Worm (Caenorhabditis elegans): ENCODE results near the gene nhr-141.

DNA sequence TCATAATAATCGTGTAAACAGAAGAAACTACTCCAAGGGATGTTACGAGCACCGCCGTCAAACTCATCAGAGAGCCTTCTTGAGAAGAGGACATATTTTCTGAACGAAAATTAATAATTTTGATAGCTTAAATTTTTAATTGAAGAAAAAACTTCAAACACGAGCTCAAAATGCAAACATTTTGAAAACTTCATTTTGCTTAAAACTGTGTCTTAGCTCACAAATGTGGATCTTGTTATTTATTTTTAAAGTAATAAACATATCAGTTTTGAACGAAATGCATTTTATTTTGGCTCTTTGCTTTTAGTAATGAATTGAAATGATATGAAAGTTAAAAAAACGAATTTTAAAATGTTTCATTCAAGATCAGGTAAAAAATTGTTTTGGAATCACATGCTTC lies 43.1 kb downstream of the nhr-141 start, which contains the start of gene srbc-7:
- no peak for TF ChIP-seq hmg-4 (GFP tag; optimal IDR thresholded peaks at IDR 0.05)
- no peak for TF ChIP-seq pes-1 (GFP tag; IDR thresholded peaks at IDR 0.05)
- TF ChIP-seq ama-1 (optimal IDR thresholded peaks at IDR 0.05): no peak
- TF ChIP-seq flt-1 (GFP tag; IDR thresholded peaks at IDR 0.05): no peak
- no peak for TF ChIP-seq ceh-36 (tag; optimal IDR thresholded peaks at IDR 0.05)
- no peak for TF ChIP-seq hnd-1 (tag; optimal IDR thresholded peaks at IDR 0.05)
- no peak for TF ChIP-seq tbx-11 (GFP tag; IDR thresholded peaks at IDR 0.05)
- no peak for TF ChIP-seq scrt-1 (GFP tag; IDR thresholded peaks at IDR 0.05)
- no peak for TF ChIP-seq ceh-13 (GFP tag; optimal IDR thresholded peaks at IDR 0.05)

Data from whole organism, early embryonic.